Fruit fly (Drosophila melanogaster) S2 (cell line): Measurements from ENCODE around the gene Tpi.

Experiments
- CG8478 ChIP-seq: fragments of >200 bp; optimal IDR thresholded peaks from 2 replicates; lab custom pipeline; 2018
- CTCF ChIP-seq, 2 experiments: fragments of >200 bp; optimal IDR thresholded peaks; 2 replicates each; lab custom pipeline; 2018

DNA sequence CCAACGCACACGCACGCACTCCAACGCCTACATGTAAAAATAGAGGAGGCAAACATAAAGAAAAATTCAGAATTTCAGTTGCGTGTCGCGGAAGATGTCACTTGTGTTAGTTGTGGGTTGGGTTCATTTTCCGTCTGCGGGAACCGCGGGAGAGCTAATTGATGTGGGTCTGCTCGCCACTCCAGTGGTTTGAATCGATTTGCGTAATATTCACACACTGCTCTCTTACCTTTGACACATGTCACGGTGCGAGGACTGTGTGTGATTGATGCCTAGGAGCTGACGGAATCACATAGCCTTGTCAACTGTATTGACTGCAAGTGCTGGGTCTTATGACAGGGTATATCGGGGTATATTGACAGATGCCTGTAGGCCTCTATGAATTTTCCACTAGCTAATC is 23.4 kb downstream of the Tpi start:
- TF ChIP-seq CG8478 (lab: Kevin White, UChicago) (no peak), CTCF (optimal IDR thresholded peaks at IDR 0.05; lab: Kevin White, UChicago) (no peak)
